Fruit fly (Drosophila melanogaster) whole organism, embryonic: ENCODE measurements around the gene caup.
A peak's percentile ranks its signal among the peaks of the same experiment; 100 is the strongest.

Experiments used
- Antp ChIP-seq: fragments of 200-800 bp; sonication (Bioruptor generic); optimal IDR thresholded peaks from 3 replicates; lab custom pipeline; 2016; ENCODE audit warnings: missing biosample characterization, missing genetic modification characterization
- Awh ChIP-seq: fragments of 200-800 bp; sonication (Bioruptor generic); IDR thresholded peaks from 2 replicates; pipeline ENCODE4, ENCODE4 v1.3.6; 2022; ENCODE audit warnings: missing biosample characterization, missing genetic modification characterization
- Bgb ChIP-seq: fragments of 200-800 bp; sonication (Bioruptor generic); IDR thresholded peaks from 2 replicates; pipeline ENCODE4 v1.3.6; 2022; ENCODE audit warnings: missing biosample characterization, missing genetic modification characterization; ENCODE audit not compliant: partially characterized antibody
- CG12659 ChIP-seq: fragments of 200-800 bp; sonication (Bioruptor generic); optimal IDR thresholded peaks from 3 replicates; lab custom pipeline; 2017; ENCODE audit warnings: mild to moderate bottlenecking, missing biosample characterization, missing genetic modification reagents, missing genetic modification characterization
- CG17359 ChIP-seq: fragments of 200-800 bp; sonication (Bioruptor generic); optimal IDR thresholded peaks from 3 replicates; lab custom pipeline; 2018; ENCODE audit warnings: missing biosample characterization, mild to moderate bottlenecking, missing genetic modification characterization, moderate library complexity
- CG17829 ChIP-seq: fragments of 200-800 bp; optimal IDR thresholded peaks from 2 replicates; lab custom pipeline; 2019; ENCODE audit warnings: missing biosample characterization, mild to moderate bottlenecking, missing genetic modification characterization, moderate library complexity
- CG33213 ChIP-seq: fragments of 200-800 bp; sonication (Bioruptor generic); optimal IDR thresholded peaks from 3 replicates; lab custom pipeline; 2016; ENCODE audit warnings: missing biosample characterization, missing genetic modification characterization
- CG43689 ChIP-seq: fragments of 200-800 bp; sonication (Bioruptor generic); IDR thresholded peaks from 2 replicates; pipeline ENCODE4 v1.3.6; 2022; ENCODE audit warnings: missing biosample characterization, missing genetic modification characterization
- CG6813 ChIP-seq: fragments of 200-800 bp; sonication (Bioruptor generic); optimal IDR thresholded peaks from 2 replicates; lab custom pipeline; 2017; ENCODE audit warnings: missing biosample characterization, missing genetic modification characterization, mild to moderate bottlenecking, moderate library complexity, missing genetic modification reagents
- CG7357 ChIP-seq: fragments of 200-800 bp; sonication (Bioruptor generic); IDR thresholded peaks from 3 replicates; pipeline ENCODE4 v1.3.6; 2022; ENCODE audit warnings: missing biosample characterization, missing genetic modification characterization
- CG7928 ChIP-seq: fragments of 200-800 bp; sonication (Bioruptor generic); optimal IDR thresholded peaks from 2 replicates; lab custom pipeline; 2017; ENCODE audit warnings: missing biosample characterization, mild to moderate bottlenecking, missing genetic modification characterization
- CG7987 ChIP-seq: fragments of 200-800 bp; sonication (Bioruptor generic); optimal IDR thresholded peaks from 2 replicates; lab custom pipeline; 2018; ENCODE audit warnings: missing biosample characterization, mild to moderate bottlenecking, missing genetic modification characterization, moderate library complexity
- CG8388 ChIP-seq: fragments of 200-800 bp; sonication (Bioruptor generic); optimal IDR thresholded peaks from 2 replicates; lab custom pipeline; 2019; ENCODE audit warnings: missing biosample characterization, mild to moderate bottlenecking, missing genetic modification characterization, moderate library complexity
- CG9215 ChIP-seq: fragments of 200-800 bp; sonication (Bioruptor generic); IDR thresholded peaks from 2 replicates; pipeline ENCODE4 v1.3.6; 2022; ENCODE audit warnings: missing biosample characterization, missing genetic modification characterization
- CG9817 ChIP-seq: fragments of 200-800 bp; sonication (Bioruptor generic); optimal IDR thresholded peaks from 2 replicates; lab custom pipeline; 2018; ENCODE audit warnings: missing biosample characterization, mild to moderate bottlenecking, missing genetic modification characterization, moderate library complexity
- CHES-1-like ChIP-seq: fragments of 200-800 bp; sonication (Bioruptor generic); optimal IDR thresholded peaks from 2 replicates; lab custom pipeline; 2016; ENCODE audit warnings: missing biosample characterization, missing genetic modification characterization
- Ets65A ChIP-seq: fragments of 200-800 bp; sonication (Bioruptor generic); peaks from one replicate; lab custom pipeline; 2016; ENCODE audit warnings: missing biosample characterization, missing genetic modification characterization
- Gsc ChIP-seq: fragments of 200-800 bp; sonication (Bioruptor generic); IDR thresholded peaks from 2 replicates; pipeline ENCODE4 v1.3.6; 2022; ENCODE audit warnings: missing biosample characterization, missing genetic modification characterization
- HLH4C ChIP-seq: fragments of 200-800 bp; sonication (Bioruptor generic); IDR thresholded peaks from 3 replicates; pipeline ENCODE4 v1.3.6; 2022; ENCODE audit warnings: missing biosample characterization, missing genetic modification characterization; ENCODE audit not compliant: partially characterized antibody
- Hr39 ChIP-seq: fragments of >200 bp; optimal IDR thresholded peaks from 2 replicates; lab custom pipeline; 2017
- MTF-1 ChIP-seq: fragments of 200-800 bp; sonication (Bioruptor generic); optimal IDR thresholded peaks from 2 replicates; lab custom pipeline; 2018; ENCODE audit warnings: missing biosample characterization, mild to moderate bottlenecking, missing genetic modification characterization, borderline replicate concordance
- Nf-YB ChIP-seq: fragments of 200-800 bp; sonication (Bioruptor generic); optimal IDR thresholded peaks from 3 replicates; lab custom pipeline; 2019; ENCODE audit warnings: missing biosample characterization, mild to moderate bottlenecking, missing genetic modification characterization, moderate library complexity
- Opbp ChIP-seq: fragments of 200-800 bp; sonication (Bioruptor generic); IDR thresholded peaks from 3 replicates; pipeline ENCODE4 v1.3.6; 2022; ENCODE audit warnings: missing biosample characterization, missing genetic modification characterization; ENCODE audit not compliant: partially characterized antibody
- Stat92E ChIP-seq, 3 experiments: fragments of >200 bp in 2 of 3; fragments of 200-800 bp in 1 of 3; sonication (Bioruptor generic) in 1 of 3; optimal IDR thresholded peaks; 2 replicates each; lab custom pipeline; 2017 to 2019; ENCODE audit warnings: missing biosample characterization in 3 of 3, missing genetic modification characterization in 3 of 3, mild to moderate bottlenecking in 1 of 3, moderate library complexity in 1 of 3
- Taf1 ChIP-seq: fragments of 200-800 bp; sonication (Bioruptor generic); IDR thresholded peaks from 2 replicates; pipeline ENCODE4 v1.3.6; 2022; ENCODE audit warnings: missing biosample characterization, missing genetic modification characterization
- abd-A ChIP-seq: fragments of 200-800 bp; sonication (Bioruptor generic); optimal IDR thresholded peaks from 3 replicates; lab custom pipeline; 2019; ENCODE audit warnings: missing biosample characterization, mild to moderate bottlenecking, missing genetic modification characterization, moderate library complexity
- bbx ChIP-seq: fragments of 200-800 bp; sonication (Bioruptor generic); IDR thresholded peaks from 2 replicates; pipeline ENCODE4 v1.3.6; 2022; ENCODE audit warnings: missing biosample characterization, missing genetic modification characterization; ENCODE audit not compliant: partially characterized antibody
- chn ChIP-seq: fragments of 200-800 bp; sonication (Bioruptor generic); optimal IDR thresholded peaks from 2 replicates; lab custom pipeline; 2016; ENCODE audit warnings: missing biosample characterization, missing genetic modification characterization
- dysf ChIP-seq: fragments of 200-800 bp; sonication (Bioruptor generic); IDR thresholded peaks from 3 replicates; pipeline ENCODE4 v1.3.6; 2022; ENCODE audit warnings: missing biosample characterization, missing genetic modification characterization
- ewg ChIP-seq: fragments of 200-800 bp; sonication (Bioruptor generic); optimal IDR thresholded peaks from 3 replicates; lab custom pipeline; 2017; ENCODE audit warnings: mild to moderate bottlenecking, missing biosample characterization, missing genetic modification reagents, missing genetic modification characterization
- fd96Cb ChIP-seq: fragments of 200-800 bp; sonication (Bioruptor generic); optimal IDR thresholded peaks from 2 replicates; lab custom pipeline; 2018; ENCODE audit warnings: missing biosample characterization, mild to moderate bottlenecking, missing genetic modification characterization, moderate library complexity
- fru ChIP-seq: fragments of >200 bp; optimal IDR thresholded peaks from 2 replicates; lab custom pipeline; 2017
- grn ChIP-seq: fragments of 200-800 bp; sonication (Bioruptor generic); optimal IDR thresholded peaks from 3 replicates; lab custom pipeline; 2017; ENCODE audit warnings: missing biosample characterization, missing genetic modification characterization
- ind ChIP-seq: fragments of 200-800 bp; sonication (Bioruptor generic); optimal IDR thresholded peaks from 3 replicates; lab custom pipeline; 2016; ENCODE audit warnings: missing biosample characterization, missing genetic modification characterization
- lmd ChIP-seq: fragments of 200-800 bp; sonication (Bioruptor generic); IDR thresholded peaks from 2 replicates; pipeline ENCODE4 v1.3.6; 2022; ENCODE audit warnings: missing biosample characterization, missing genetic modification characterization
- mirr ChIP-seq: fragments of 200-800 bp; sonication (Bioruptor generic); optimal IDR thresholded peaks from 3 replicates; lab custom pipeline; 2018; ENCODE audit warnings: missing biosample characterization, mild to moderate bottlenecking, missing genetic modification characterization
- prd ChIP-seq, 3 experiments: fragments of >200 bp in 2 of 3; fragments of 200-800 bp in 1 of 3; sonication (Bioruptor generic) in 1 of 3; optimal IDR thresholded peaks in 2 of 3; IDR thresholded peaks in 1 of 3; 2 replicates in 2 of 3; 3 replicates in 1 of 3; pipeline versions ENCODE4 v1.3.6 to Lab custom; 2017 to 2022; ENCODE audit warnings: missing biosample characterization in 1 of 3, missing genetic modification characterization in 1 of 3
- sens ChIP-seq: fragments of 200-800 bp; sonication (Bioruptor generic); peaks from one replicate; lab custom pipeline; 2016; ENCODE audit warnings: missing biosample characterization, missing genetic modification characterization
- sob ChIP-seq: fragments of 200-800 bp; sonication (Bioruptor generic); IDR thresholded peaks from 2 replicates; pipeline ENCODE4 v1.3.6; 2022; ENCODE audit warnings: missing biosample characterization, missing genetic modification characterization
- sr ChIP-seq: fragments of 200-800 bp; sonication (Bioruptor generic); IDR thresholded peaks from 3 replicates; pipeline ENCODE4 v1.3.6; 2022; ENCODE audit warnings: missing biosample characterization, missing genetic modification characterization
- tgo ChIP-seq: fragments of 200-800 bp; sonication (Bioruptor generic); IDR thresholded peaks from 3 replicates; pipeline ENCODE4 v1.3.6; 2022; ENCODE audit warnings: missing biosample characterization, missing genetic modification characterization
- unc-4 ChIP-seq: fragments of 200-800 bp; sonication (Bioruptor generic); IDR thresholded peaks from 2 replicates; pipeline ENCODE4 v1.3.6; 2022; ENCODE audit warnings: missing biosample characterization, missing genetic modification characterization; ENCODE audit not compliant: partially characterized antibody

caup gene

DNA sequence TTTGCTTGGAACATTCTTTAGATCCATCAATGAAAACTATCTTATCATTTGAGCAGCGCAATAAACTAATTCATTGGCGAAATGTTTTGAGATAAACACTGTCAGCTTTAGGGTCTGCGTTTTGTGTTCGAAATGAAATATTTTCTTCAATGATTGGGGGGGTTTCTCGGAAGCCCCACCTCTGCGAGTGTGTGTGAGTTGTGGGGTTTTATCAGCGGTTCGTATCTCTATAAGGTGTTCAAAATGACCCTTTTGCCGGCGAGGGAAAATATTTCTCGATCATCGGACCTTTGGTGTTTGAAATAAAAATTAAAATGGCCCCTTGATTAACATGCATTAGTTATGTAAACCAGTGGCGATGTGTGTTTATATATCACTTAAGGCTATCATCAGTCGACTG lies 24.5 kb upstream of the caup start:
- TF ChIP-seq Nf-YB (GFP tag; lab: Kevin White, UChicago) = peak; percentile 3
- TF ChIP-seq lmd (GFP tag; lab: Robert Waterston, UW) = no peak
- TF ChIP-seq fd96Cb (tag; lab: Kevin White, UChicago) = no peak
- TF ChIP-seq Gsc (GFP tag; lab: Robert Waterston, UW) = no peak
- TF ChIP-seq CG33213 (GFP tag; lab: Kevin White, UChicago) = no peak
- TF ChIP-seq CG8388 (GFP tag; lab: Kevin White, UChicago) = no peak
- no peak for TF ChIP-seq chn (GFP tag; lab: Kevin White, UChicago)
- TF ChIP-seq grn (GFP tag; lab: Kevin White, UChicago) = peak; percentile 63
- TF ChIP-seq Taf1 (GFP tag; lab: Robert Waterston, UW) = no peak
- TF ChIP-seq unc-4 (GFP tag; lab: Robert Waterston, UW) = no peak
- TF ChIP-seq CG43689 (GFP tag; lab: Robert Waterston, UW) = no peak
- TF ChIP-seq CG7357 (GFP tag; lab: Robert Waterston, UW) = no peak
- no peak for TF ChIP-seq ewg (GFP tag; lab: Kevin White, UChicago)
- TF ChIP-seq CG7928 (GFP tag; lab: Kevin White, UChicago) = no peak
- TF ChIP-seq Awh = 0 out of 2 replicates have a peak, but pooled peaks have one; percentile 10
- TF ChIP-seq Opbp (GFP tag; lab: Robert Waterston, UW) = no peak
- TF ChIP-seq CG17829 (tag; lab: Kevin White, UChicago) = no peak
- no peak for TF ChIP-seq sr
- peak in 1 of 3 experiments; percentile 70 for TF ChIP-seq Stat92E (GFP tag; optimal IDR thresholded peaks at IDR 0.05; lab: Kevin White, UChicago)
- TF ChIP-seq CG6813 = no peak
- peak; percentile 24 for TF ChIP-seq abd-A
- no peak for TF ChIP-seq sob (GFP tag; lab: Robert Waterston, UW)
- TF ChIP-seq CG17359 (tag; lab: Kevin White, UChicago) = no peak
- no peak for TF ChIP-seq CG7987 (GFP tag; lab: Kevin White, UChicago)
- TF ChIP-seq MTF-1 (GFP tag; lab: Kevin White, UChicago) = no peak
- no peak for TF ChIP-seq Antp (GFP tag; lab: Kevin White, UChicago)
- TF ChIP-seq mirr (GFP tag; lab: Kevin White, UChicago) = peak; percentile 40
- no peak for TF ChIP-seq tgo (GFP tag; lab: Robert Waterston, UW)
- TF ChIP-seq ind (GFP tag; lab: Kevin White, UChicago) = no peak
- TF ChIP-seq bbx (GFP tag; lab: Robert Waterston, UW) = no peak
- TF ChIP-seq fru (lab: Kevin White, UChicago) = no peak
- no peak for TF ChIP-seq CHES-1-like (GFP tag; lab: Kevin White, UChicago)

DNA sequence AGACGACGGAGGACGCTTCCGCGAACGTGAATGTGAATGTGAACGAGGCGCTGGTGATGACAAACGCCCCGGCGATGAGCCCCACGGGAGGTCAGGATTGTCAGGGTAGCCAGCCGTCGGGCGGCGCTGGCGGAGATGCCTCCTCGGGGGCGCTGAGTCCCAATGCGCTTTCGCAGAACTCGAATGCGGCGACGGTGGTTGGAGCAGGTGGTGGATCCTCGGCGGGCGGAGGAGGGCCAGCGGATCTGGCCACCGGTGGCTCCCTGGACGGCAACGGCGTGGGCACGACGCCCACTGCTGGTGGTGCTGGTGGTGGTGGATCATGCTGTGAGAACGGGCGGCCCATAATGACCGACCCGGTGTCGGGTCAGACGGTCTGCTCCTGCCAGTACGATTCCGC lies 23.7 kb upstream of the caup start:
- TF ChIP-seq prd (optimal IDR thresholded peaks at IDR 0.05; lab: Kevin White, UChicago) (no peak), prd (GFP tag; IDR thresholded peaks at IDR 0.05; lab: Robert Waterston, UW) (0 out of 3 replicates have a peak, but pooled peaks have one; percentile 14), sens (GFP tag; lab: Kevin White, UChicago) (peak; percentile 9), Ets65A (GFP tag; lab: Kevin White, UChicago) (peak; percentile 37), CG9215 (0 out of 2 replicates have a peak, but pooled peaks have one; percentile 15), dysf (GFP tag; lab: Robert Waterston, UW) (0 out of 3 replicates have a peak, but pooled peaks have one; percentile 39), HLH4C (GFP tag; lab: Robert Waterston, UW) (0 out of 3 replicates have a peak, but pooled peaks have one; percentile 9), Hr39 (lab: Kevin White, UChicago) (peak; percentile 61), Bgb (GFP tag; lab: Robert Waterston, UW) (0 out of 2 replicates have a peak, but pooled peaks have one; percentile 7), CG12659 (GFP tag; lab: Kevin White, UChicago) (no peak), CG9817 (tag; lab: Kevin White, UChicago) (no peak)
